Worm (Caenorhabditis elegans): ENCODE results near the gene akt-1.

ce11 chrV:10273837-10274236 lies 25.1 kb downstream of the akt-1 start:
- TF ChIP-seq lin-39 (tag; optimal IDR thresholded peaks at IDR 0.05) (no peak), zfp-2 (tag; optimal IDR thresholded peaks at IDR 0.05) (no peak), unc-62 (GFP tag; optimal IDR thresholded peaks at IDR 0.05 in 1 of 2) (peak in 1 of 2 experiments; percentile 99), unc-62 (tag; optimal IDR thresholded peaks at IDR 0.05) (no peak), pha-4 (GFP tag; IDR thresholded peaks at IDR 0.05) (no peak), pha-4 (tag; optimal IDR thresholded peaks at IDR 0.05) (no peak)

Measured in whole organism, L4 larva.